Fruit fly (Drosophila melanogaster) whole organism, pupa: ENCODE results near the gene Ran-like.

ENCODE experiments used
- CG10348 ChIP-seq: fragments of 200-800 bp; sonication (Bioruptor generic); IDR thresholded peaks from 2 replicates; pipeline ENCODE4 v1.3.6; 2022; ENCODE audit warnings: missing biosample characterization, missing genetic modification characterization
- CG14655 ChIP-seq: fragments of 200-800 bp; sonication (Bioruptor generic); optimal IDR thresholded peaks from 3 replicates; lab custom pipeline; 2017; ENCODE audit warnings: mild to moderate bottlenecking, missing biosample characterization, missing genetic modification reagents, missing genetic modification characterization
- CG15710 ChIP-seq: fragments of 200-800 bp; sonication (Bioruptor generic); optimal IDR thresholded peaks from 2 replicates; lab custom pipeline; 2018; ENCODE audit warnings: missing biosample characterization, mild to moderate bottlenecking, missing genetic modification characterization, moderate library complexity
- CG17806 ChIP-seq: fragments of 200-800 bp; sonication (Bioruptor generic); optimal IDR thresholded peaks from 2 replicates; lab custom pipeline; 2018; ENCODE audit warnings: missing biosample characterization, mild to moderate bottlenecking, missing genetic modification characterization, moderate library complexity
- CG34367 ChIP-seq: fragments of 200-800 bp; sonication (Bioruptor generic); optimal IDR thresholded peaks from 2 replicates; lab custom pipeline; 2018; ENCODE audit warnings: missing biosample characterization, mild to moderate bottlenecking, missing genetic modification characterization
- CG8159 ChIP-seq: fragments of 200-800 bp; sonication (Bioruptor generic); optimal IDR thresholded peaks from 3 replicates; lab custom pipeline; 2018; ENCODE audit warnings: missing biosample characterization, mild to moderate bottlenecking, missing genetic modification characterization, moderate library complexity
- CG9948 ChIP-seq: fragments of 200-800 bp; sonication (Bioruptor generic); optimal IDR thresholded peaks from 2 replicates; lab custom pipeline; 2018; ENCODE audit warnings: missing biosample characterization, mild to moderate bottlenecking, missing genetic modification characterization, moderate library complexity
- D1 ChIP-seq: fragments of 200-800 bp; sonication (Bioruptor generic); optimal IDR thresholded peaks from 2 replicates; lab custom pipeline; 2018; ENCODE audit warnings: missing biosample characterization, mild to moderate bottlenecking, missing genetic modification characterization, moderate library complexity
- EcR ChIP-seq: fragments of 200-800 bp; sonication (Bioruptor generic); optimal IDR thresholded peaks from 3 replicates; lab custom pipeline; 2019; ENCODE audit warnings: missing biosample characterization, missing genetic modification characterization, mild to moderate bottlenecking, moderate library complexity, missing genetic modification reagents
- Ets98B ChIP-seq: fragments of 200-800 bp; sonication (Bioruptor generic); IDR thresholded peaks from 2 replicates; pipeline ENCODE4 v1.3.6; 2022; ENCODE audit warnings: missing biosample characterization, missing genetic modification characterization
- Pif1A ChIP-seq: fragments of 200-800 bp; sonication (Bioruptor generic); optimal IDR thresholded peaks from 3 replicates; lab custom pipeline; 2016; ENCODE audit warnings: missing biosample characterization, missing genetic modification characterization
- Snoo ChIP-seq: fragments of 200-800 bp; sonication (Bioruptor generic); optimal IDR thresholded peaks from 3 replicates; lab custom pipeline; 2017; ENCODE audit warnings: missing biosample characterization, mild to moderate bottlenecking, missing genetic modification characterization, inconsistent platforms
- fd96Ca ChIP-seq: fragments of 200-800 bp; sonication (Bioruptor generic); IDR thresholded peaks from 3 replicates; pipeline ENCODE4 v1.3.6; 2022; ENCODE audit warnings: missing biosample characterization, missing genetic modification characterization
- rn ChIP-seq: fragments of 200-800 bp; sonication (Bioruptor generic); IDR thresholded peaks from 2 replicates; pipeline ENCODE4 v1.3.6; 2022; ENCODE audit warnings: missing biosample characterization, missing genetic modification characterization

DNA sequence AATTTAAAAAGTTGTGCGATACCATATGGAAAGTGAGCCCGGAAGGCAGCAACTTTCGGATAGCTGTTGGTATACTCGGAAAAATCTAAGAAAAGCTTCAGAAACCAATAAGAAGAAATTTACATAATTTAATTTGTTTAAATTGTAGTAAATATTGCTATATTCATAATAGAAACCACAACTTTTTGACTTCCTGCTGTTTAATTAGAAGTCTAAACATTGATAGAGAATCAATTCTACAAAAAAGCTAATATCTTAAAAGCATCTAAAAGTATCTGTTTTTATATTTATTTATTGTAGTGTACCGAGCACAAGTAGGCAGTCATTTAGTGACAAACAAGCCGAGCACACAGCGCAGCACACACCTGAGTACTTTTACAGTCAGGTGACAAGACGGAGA lies 11.1 kb upstream of the Ran-like start, which contains the start of gene CG13455:
- TF ChIP-seq CG17806 (tag; lab: Kevin White, UChicago): no peak
- TF ChIP-seq CG34367 (tag; lab: Kevin White, UChicago): no peak
- TF ChIP-seq rn (GFP tag; lab: Robert Waterston, UW): no peak
- TF ChIP-seq EcR (GFP tag; lab: Kevin White, UChicago): no peak
- no peak for TF ChIP-seq Ets98B (GFP tag; lab: Robert Waterston, UW)
- TF ChIP-seq CG10348 (GFP tag; lab: Robert Waterston, UW): no peak
- no peak for TF ChIP-seq CG8159 (tag; lab: Kevin White, UChicago)
- TF ChIP-seq CG15710 (tag; lab: Kevin White, UChicago): no peak
- no peak for TF ChIP-seq D1 (tag; lab: Kevin White, UChicago)
- no peak for TF ChIP-seq fd96Ca (GFP tag; lab: Robert Waterston, UW)
- no peak for TF ChIP-seq Pif1A (GFP tag; lab: Kevin White, UChicago)
- TF ChIP-seq CG9948 (tag; lab: Kevin White, UChicago): no peak
- TF ChIP-seq Snoo: no peak
- TF ChIP-seq CG14655 (GFP tag; lab: Kevin White, UChicago): no peak
